Worm (Caenorhabditis elegans) whole organism, L1 larva: ENCODE results near the gene fbxa-48.

Experiments
- ama-1 ChIP-seq: fragments of 150-350 bp; optimal IDR thresholded peaks from 2 replicates; lab custom pipeline; 2014
- efl-3 ChIP-seq: fragments of 200-800 bp; sonication (Bioruptor generic); optimal IDR thresholded peaks from 2 replicates; lab custom pipeline; 2018; ENCODE audit warnings: mild to moderate bottlenecking, missing genetic modification characterization, missing compliant biosample characterization
- mdl-1 ChIP-seq, 2 experiments: fragments of 150-350 bp; optimal IDR thresholded peaks; 2 replicates each; lab custom pipeline; 2014 to 2017; ENCODE audit warnings: missing biosample characterization in 2 of 2, missing genetic modification characterization in 2 of 2, inconsistent platforms in 1 of 2
- nhr-11 ChIP-seq: fragments of 150-350 bp; optimal IDR thresholded peaks from 2 replicates; lab custom pipeline; 2014; ENCODE audit warnings: missing biosample characterization, missing genetic modification characterization
- nhr-76 ChIP-seq: sonication (generic microtip); optimal IDR thresholded peaks from 2 replicates; lab custom pipeline; 2017; ENCODE audit warnings: missing biosample characterization, missing genetic modification characterization
- snu-23 ChIP-seq: sonication (generic microtip); optimal IDR thresholded peaks from 2 replicates; lab custom pipeline; 2016; ENCODE audit warnings: missing genetic modification characterization, missing compliant biosample characterization
- unc-62 ChIP-seq: fragments of 150-350 bp; optimal IDR thresholded peaks from 2 replicates; lab custom pipeline; 2014; ENCODE audit warnings: missing biosample characterization, missing genetic modification reagents, missing genetic modification characterization

DNA sequence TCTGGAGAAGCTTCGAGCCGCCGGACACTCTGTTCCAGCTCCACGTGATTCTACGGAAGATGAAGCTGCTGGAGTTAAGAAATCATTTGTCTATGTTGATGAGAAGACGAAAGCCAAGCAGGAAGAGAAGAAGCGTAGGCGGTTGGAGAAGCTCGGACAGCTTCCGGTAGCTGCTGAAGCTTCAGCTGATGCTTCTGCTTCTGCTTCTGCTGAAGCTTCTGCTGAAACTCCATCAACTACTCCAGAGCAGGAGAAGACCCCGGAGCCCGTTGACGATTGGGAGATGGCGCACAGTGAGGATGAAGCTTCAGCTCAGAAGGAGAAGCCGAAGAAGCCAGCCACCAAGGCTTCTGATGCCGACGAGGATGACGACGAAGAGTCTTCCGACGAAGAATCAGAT is 44.5 kb upstream of the fbxa-48 start:
- no peak for TF ChIP-seq unc-62 (GFP tag; lab: Kevin White, UChicago)
- no peak for TF ChIP-seq efl-3 (GFP tag; lab: Kevin White, UChicago)
- no peak for TF ChIP-seq mdl-1 (tag; optimal IDR thresholded peaks at IDR 0.05; lab: Kevin White, UChicago)
- no peak for TF ChIP-seq snu-23 (GFP tag; lab: Kevin White, UChicago)
- no peak for TF ChIP-seq nhr-11
- no peak for TF ChIP-seq ama-1
- no peak for TF ChIP-seq nhr-76
